Fruit fly (Drosophila melanogaster) whole organism, wandering third instar larva: Measurements from ENCODE around the gene CG32066.

Experiments used
- Abd-B ChIP-seq: fragments of >200 bp; optimal IDR thresholded peaks from 2 replicates; lab custom pipeline; 2017; ENCODE audit warnings: missing biosample characterization, missing genetic modification characterization
- CG32264 ChIP-seq: fragments of 200-800 bp; sonication (Bioruptor generic); optimal IDR thresholded peaks from 2 replicates; lab custom pipeline; 2016; ENCODE audit warnings: missing biosample characterization, missing genetic modification characterization
- CG9705 ChIP-seq: fragments of 200-800 bp; sonication (Bioruptor generic); optimal IDR thresholded peaks from 2 replicates; lab custom pipeline; 2018; ENCODE audit warnings: missing biosample characterization, mild to moderate bottlenecking, missing genetic modification characterization
- CrebA ChIP-seq: fragments of 200-800 bp; sonication (Bioruptor generic); optimal IDR thresholded peaks from 2 replicates; lab custom pipeline; 2016; ENCODE audit warnings: missing biosample characterization, mild to moderate bottlenecking, missing genetic modification characterization, borderline replicate concordance
- Dfd ChIP-seq: fragments of >200 bp; optimal IDR thresholded peaks from 2 replicates; lab custom pipeline; 2017; ENCODE audit warnings: missing biosample characterization, missing genetic modification characterization
- Dif ChIP-seq: fragments of 200-275, 200-300 bp; sonication (Bioruptor generic); optimal IDR thresholded peaks from 2 replicates; lab custom pipeline; 2018; ENCODE audit warnings: missing biosample characterization, missing genetic modification characterization; ENCODE audit not compliant: partially characterized antibody
- GATAd ChIP-seq: sonication (Bioruptor generic); optimal IDR thresholded peaks from 2 replicates; lab custom pipeline; 2016; ENCODE audit warnings: missing biosample characterization, missing genetic modification characterization
- HLH106 ChIP-seq: fragments of 200-800 bp; optimal IDR thresholded peaks from 3 replicates; lab custom pipeline; 2019; ENCODE audit warnings: missing biosample characterization, mild to moderate bottlenecking, missing genetic modification characterization, moderate library complexity
- Hnf4 ChIP-seq: fragments of 200-800 bp; sonication (Bioruptor generic); optimal IDR thresholded peaks from 2 replicates; lab custom pipeline; 2016; ENCODE audit warnings: missing biosample characterization, mild to moderate bottlenecking, missing genetic modification characterization
- Hr78 ChIP-seq: fragments of >200 bp; optimal IDR thresholded peaks from 2 replicates; lab custom pipeline; 2017; ENCODE audit warnings: missing biosample characterization, missing genetic modification characterization
- Hr83 ChIP-seq: fragments of 200-300 bp; sonication (Bioruptor generic); optimal IDR thresholded peaks from 2 replicates; lab custom pipeline; 2016; ENCODE audit warnings: missing biosample characterization, mild to moderate bottlenecking, missing genetic modification characterization, moderate library complexity; ENCODE audit not compliant: poor library complexity, severe bottlenecking
- Jra ChIP-seq: sonication (Bioruptor generic); optimal IDR thresholded peaks from 2 replicates; lab custom pipeline; 2016; ENCODE audit warnings: missing biosample characterization, missing genetic modification characterization
- Mio ChIP-seq: sonication (Bioruptor generic); optimal IDR thresholded peaks from 2 replicates; lab custom pipeline; 2016; ENCODE audit warnings: missing biosample characterization, missing genetic modification characterization
- Myc ChIP-seq: fragments of >200 bp; optimal IDR thresholded peaks from 2 replicates; lab custom pipeline; 2017
- N ChIP-seq: fragments of >200 bp; optimal IDR thresholded peaks from 2 replicates; lab custom pipeline; 2018; ENCODE audit warnings: missing biosample characterization, missing external identifiers, missing genetic modification characterization
- OdsH ChIP-seq: fragments of 200-800 bp; sonication (Bioruptor generic); optimal IDR thresholded peaks from 2 replicates; lab custom pipeline; 2016; ENCODE audit warnings: missing biosample characterization, mild to moderate bottlenecking, missing genetic modification characterization
- Rel ChIP-seq, 2 experiments: fragments of 200-800 bp; sonication (Bioruptor generic) in 1 of 2; optimal IDR thresholded peaks; 2 replicates in 1 of 2; 3 replicates in 1 of 2; lab custom pipeline; 2016 to 2019; ENCODE audit warnings: mild to moderate bottlenecking in 2 of 2, missing biosample characterization in 2 of 2, missing genetic modification characterization in 2 of 2, moderate library complexity in 1 of 2
- Sp1 ChIP-seq: fragments of 200-800 bp; sonication (Bioruptor generic); optimal IDR thresholded peaks from 3 replicates; lab custom pipeline; 2019; ENCODE audit warnings: missing biosample characterization, mild to moderate bottlenecking, missing genetic modification characterization, moderate library complexity
- Vsx2 ChIP-seq: fragments of 200-300, 225-300 bp; sonication (Bioruptor generic); optimal IDR thresholded peaks from 2 replicates; lab custom pipeline; 2018; ENCODE audit warnings: missing biosample characterization, missing genetic modification characterization; ENCODE audit not compliant: partially characterized antibody
- br ChIP-seq: fragments of 200-800 bp; sonication (Bioruptor generic); optimal IDR thresholded peaks from 2 replicates; lab custom pipeline; 2016; ENCODE audit warnings: missing biosample characterization, missing genetic modification characterization
- brk ChIP-seq: fragments of 200-800 bp; sonication (Bioruptor generic); optimal IDR thresholded peaks from 2 replicates; lab custom pipeline; 2016; ENCODE audit warnings: missing biosample characterization, mild to moderate bottlenecking, missing genetic modification characterization
- dl ChIP-seq, 2 experiments: fragments of 175-275, 200-275 bp in 1 of 2; fragments of 200-275 bp in 1 of 2; sonication (Bioruptor generic); optimal IDR thresholded peaks; lab custom pipeline; 2018; ENCODE audit warnings: mild to moderate bottlenecking in 2 of 2, missing biosample characterization in 2 of 2, missing genetic modification characterization in 2 of 2, moderate library complexity in 2 of 2; ENCODE audit not compliant: partially characterized antibody in 2 of 2, insufficient read depth in 1 of 2
- dmrt93B ChIP-seq: fragments of 200-800 bp; sonication (Bioruptor generic); optimal IDR thresholded peaks from 2 replicates; lab custom pipeline; 2018; ENCODE audit warnings: missing biosample characterization, mild to moderate bottlenecking, missing genetic modification characterization
- dsf ChIP-seq: sonication (Bioruptor generic); optimal IDR thresholded peaks from 2 replicates; lab custom pipeline; 2016; ENCODE audit warnings: missing biosample characterization, missing genetic modification characterization, borderline replicate concordance
- ey ChIP-seq: fragments of 200-800 bp; sonication (Bioruptor generic); optimal IDR thresholded peaks from 2 replicates; lab custom pipeline; 2016; ENCODE audit warnings: missing biosample characterization, missing genetic modification characterization
- foxo ChIP-seq, 2 experiments: fragments of 200-800 bp; sonication (Bioruptor generic); optimal IDR thresholded peaks; 2 replicates in 1 of 2; 3 replicates in 1 of 2; lab custom pipeline; 2016 to 2017; ENCODE audit warnings: missing biosample characterization in 2 of 2, missing genetic modification characterization in 2 of 2
- fru ChIP-seq: fragments of 200-800 bp; sonication (Bioruptor generic); optimal IDR thresholded peaks from 3 replicates; lab custom pipeline; 2016; ENCODE audit warnings: missing biosample characterization, mild to moderate bottlenecking, missing genetic modification characterization
- h ChIP-seq: fragments of 200-800 bp; sonication (Bioruptor generic); optimal IDR thresholded peaks from 3 replicates; lab custom pipeline; 2016; ENCODE audit warnings: missing biosample characterization, mild to moderate bottlenecking, missing genetic modification characterization
- jim ChIP-seq: fragments of 175-275, 200-325 bp; sonication (Bioruptor generic); optimal IDR thresholded peaks from 2 replicates; lab custom pipeline; 2016; ENCODE audit warnings: missing biosample characterization, mild to moderate bottlenecking, missing genetic modification characterization
- lola ChIP-seq: fragments of >200 bp; optimal IDR thresholded peaks from 2 replicates; lab custom pipeline; 2017; ENCODE audit warnings: missing biosample characterization, missing genetic modification characterization
- pan ChIP-seq: fragments of >200 bp; optimal IDR thresholded peaks from 2 replicates; lab custom pipeline; 2017
- psq ChIP-seq: fragments of 200-800 bp; sonication (Bioruptor generic); optimal IDR thresholded peaks from 3 replicates; lab custom pipeline; 2017; ENCODE audit warnings: missing biosample characterization, mild to moderate bottlenecking, missing genetic modification characterization, moderate library complexity
- rgr ChIP-seq: fragments of 200-800 bp; sonication (Bioruptor generic); optimal IDR thresholded peaks from 3 replicates; lab custom pipeline; 2016; ENCODE audit warnings: missing biosample characterization, mild to moderate bottlenecking, missing genetic modification characterization
- sage ChIP-seq: fragments of 200-800 bp; sonication (Bioruptor generic); optimal IDR thresholded peaks from 2 replicates; lab custom pipeline; 2016; ENCODE audit warnings: missing biosample characterization, mild to moderate bottlenecking, missing genetic modification characterization
- sv ChIP-seq: fragments of 200-800 bp; sonication (Bioruptor generic); optimal IDR thresholded peaks from 3 replicates; lab custom pipeline; 2016; ENCODE audit warnings: missing biosample characterization, missing genetic modification characterization
- tai ChIP-seq: sonication (Bioruptor generic); optimal IDR thresholded peaks from 2 replicates; lab custom pipeline; 2016; ENCODE audit warnings: missing biosample characterization, missing genetic modification characterization
- usp ChIP-seq: fragments of >200 bp; optimal IDR thresholded peaks from 2 replicates; lab custom pipeline; 2017; ENCODE audit warnings: missing biosample characterization, missing genetic modification characterization
- woc ChIP-seq: sonication (Bioruptor generic); optimal IDR thresholded peaks from 2 replicates; lab custom pipeline; 2016; ENCODE audit warnings: missing biosample characterization, mild to moderate bottlenecking, missing genetic modification characterization

CG32066 gene

DNA sequence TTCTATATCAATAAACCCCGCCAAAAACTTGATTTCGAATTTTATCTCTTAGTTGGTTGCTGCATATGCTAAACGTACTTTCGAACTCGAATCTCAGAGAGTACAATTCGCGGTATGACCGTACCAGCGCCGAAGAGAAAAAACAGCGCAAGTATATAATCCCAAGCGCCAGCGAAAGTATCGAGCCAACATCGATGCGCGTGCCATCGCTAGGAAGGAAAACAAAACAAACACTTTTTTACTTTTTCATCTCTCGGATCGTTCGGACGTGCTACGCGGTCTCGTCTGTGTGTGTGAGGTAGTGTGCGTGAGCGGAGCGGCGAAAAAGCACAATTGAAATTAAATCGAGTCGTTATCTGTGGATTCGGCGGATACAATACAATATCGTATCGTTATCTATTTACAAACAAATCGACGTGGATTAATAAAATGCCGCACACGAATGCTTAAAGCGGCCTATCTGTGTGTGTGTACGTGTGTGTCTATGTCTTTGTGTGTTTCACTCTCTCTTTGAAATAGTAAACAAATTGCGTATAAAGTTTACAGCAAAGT lies 3.8 kb upstream of the CG32066 start, which contains the start of gene simj:
simj (plus strand) TSS at position 229 of the 552 bp plus-strand sequence.
- peak; percentile 93 for TF ChIP-seq Hr83 (GFP tag; lab: Kevin White, UChicago)
- TF ChIP-seq Vsx2 (GFP tag; lab: Kevin White, UChicago) = no peak
- TF ChIP-seq sage (GFP tag; lab: Kevin White, UChicago) = no peak
- peak; percentile 41 for TF ChIP-seq psq (GFP tag; lab: Kevin White, UChicago)
- TF ChIP-seq Hnf4 (GFP tag; lab: Kevin White, UChicago) = peak; percentile 60
- TF ChIP-seq dmrt93B = no peak
- peak; percentile 7 for TF ChIP-seq ey (GFP tag; lab: Kevin White, UChicago)
- no peak for TF ChIP-seq Rel (GFP tag; optimal IDR thresholded peaks at IDR 0.05; lab: Kevin White, UChicago)
- TF ChIP-seq Rel (tag; optimal IDR thresholded peaks at IDR 0.05; lab: Kevin White, UChicago) = peak; percentile 82
- TF ChIP-seq woc (GFP tag; lab: Kevin White, UChicago) = peak; percentile 51
- TF ChIP-seq pan = no peak
- peak; percentile 34 for TF ChIP-seq N (GFP tag; lab: Kevin White, UChicago)
- TF ChIP-seq CG32264 = no peak
- peak; percentile 81 for TF ChIP-seq h (GFP tag; lab: Kevin White, UChicago)
- TF ChIP-seq CG9705 (GFP tag; lab: Kevin White, UChicago) = no peak
- TF ChIP-seq Abd-B (GFP tag; lab: Kevin White, UChicago) = no peak
- peak; percentile 68 for TF ChIP-seq Sp1 (GFP tag; lab: Kevin White, UChicago)
- peak; percentile 65 for TF ChIP-seq Myc
- TF ChIP-seq sv (GFP tag; lab: Kevin White, UChicago) = peak; percentile 48
- no peak for TF ChIP-seq dl (GFP tag; optimal IDR thresholded peaks at IDR 0.05; lab: Kevin White, UChicago; ENCODE audit: insufficient read depth in 1 of 2, partially characterized antibody in 2 of 2)
- TF ChIP-seq br = peak; percentile 62
- TF ChIP-seq brk (GFP tag; lab: Kevin White, UChicago) = peak; percentile 77
- no peak for TF ChIP-seq Dfd (GFP tag; lab: Kevin White, UChicago)
- peak in 1 of 2 experiments; percentile 51 for TF ChIP-seq foxo (GFP tag; optimal IDR thresholded peaks at IDR 0.05; lab: Kevin White, UChicago)
- TF ChIP-seq rgr = peak; percentile 61
- TF ChIP-seq Dif (GFP tag; lab: Kevin White, UChicago) = peak; percentile 25
- TF ChIP-seq Mio (GFP tag; lab: Kevin White, UChicago) = no peak
- peak; percentile 53 for TF ChIP-seq OdsH
- peak; percentile 74 for TF ChIP-seq Jra (GFP tag; lab: Kevin White, UChicago)
- peak; percentile 54 for TF ChIP-seq CrebA (GFP tag; lab: Kevin White, UChicago)
- no peak for TF ChIP-seq GATAd (GFP tag; lab: Kevin White, UChicago)
- no peak for TF ChIP-seq dsf (GFP tag; lab: Kevin White, UChicago)
- TF ChIP-seq jim (GFP tag; lab: Kevin White, UChicago) = peak; percentile 49
- TF ChIP-seq fru (GFP tag; lab: Kevin White, UChicago) = peak; percentile 59
- TF ChIP-seq usp = no peak
- TF ChIP-seq tai (GFP tag; lab: Kevin White, UChicago) = peak; percentile 8
- no peak for TF ChIP-seq lola (GFP tag; lab: Kevin White, UChicago)
- no peak for TF ChIP-seq Hr78
- peak; percentile 31 for TF ChIP-seq HLH106 (tag; lab: Kevin White, UChicago)
- TF ChIP-seq, all 38 proteins: peak for 23

- TF ChIP-seq GATAd (GFP tag; lab: Kevin White, UChicago) = no peak
- no peak for TF ChIP-seq Dif (GFP tag; lab: Kevin White, UChicago)
- no peak for TF ChIP-seq Hr78
- no peak for TF ChIP-seq CG32264
- TF ChIP-seq jim (GFP tag; lab: Kevin White, UChicago) = no peak
- no peak for TF ChIP-seq fru (GFP tag; lab: Kevin White, UChicago)
- no peak for TF ChIP-seq dmrt93B
- no peak for TF ChIP-seq Rel (GFP tag; optimal IDR thresholded peaks at IDR 0.05; lab: Kevin White, UChicago)
- TF ChIP-seq Rel (tag; optimal IDR thresholded peaks at IDR 0.05; lab: Kevin White, UChicago) = peak; percentile 7
- TF ChIP-seq Mio (GFP tag; lab: Kevin White, UChicago) = no peak
- no peak for TF ChIP-seq CG9705 (GFP tag; lab: Kevin White, UChicago)
- peak; percentile 23 for TF ChIP-seq brk (GFP tag; lab: Kevin White, UChicago)
- TF ChIP-seq h (GFP tag; lab: Kevin White, UChicago) = no peak
- no peak for TF ChIP-seq sv (GFP tag; lab: Kevin White, UChicago)
- peak in 1 of 2 experiments; percentile 24 for TF ChIP-seq foxo (GFP tag; optimal IDR thresholded peaks at IDR 0.05; lab: Kevin White, UChicago)
- no peak for TF ChIP-seq OdsH
Observed at dm6 chr3L:10663190-10663763, 2.5 kb upstream of the CG32066 start, which contains the start of gene Adi1. TSS of gene Adi1 (plus strand) at chr3L:10663376.
